Worm (Caenorhabditis elegans) whole organism, late embryonic: ENCODE results near the gene C27F2.6.

ENCODE experiments used
- C38D4.7 ChIP-seq: fragments of 200-800 bp; sonication (Bioruptor generic); optimal IDR thresholded peaks from 2 replicates; lab custom pipeline; 2018; ENCODE audit warnings: mild to moderate bottlenecking, missing genetic modification characterization, moderate library complexity, missing compliant biosample characterization
- K09A11.1 ChIP-seq: sonication (generic microtip); optimal IDR thresholded peaks from 2 replicates; lab custom pipeline; 2017; ENCODE audit warnings: antibody characterized with exemption, mild to moderate bottlenecking, missing genetic modification characterization, missing compliant biosample characterization; ENCODE audit not compliant: insufficient read depth
- ama-1 ChIP-seq: fragments of 150-350 bp; optimal IDR thresholded peaks from 2 replicates; lab custom pipeline; 2014
- ceh-2 ChIP-seq: sonication (generic microtip); optimal IDR thresholded peaks from 2 replicates; lab custom pipeline; 2016; ENCODE audit warnings: missing genotype, missing genetic modification characterization, missing compliant biosample characterization
- ceh-22 ChIP-seq: sonication (generic microtip); optimal IDR thresholded peaks from 2 replicates; lab custom pipeline; 2017; ENCODE audit warnings: missing biosample characterization, missing genetic modification characterization
- ceh-31 ChIP-seq: sonication (generic microtip); optimal IDR thresholded peaks from 2 replicates; lab custom pipeline; 2016; ENCODE audit warnings: missing genetic modification characterization, missing compliant biosample characterization
- lim-6 ChIP-seq: sonication (generic microtip); optimal IDR thresholded peaks from 2 replicates; lab custom pipeline; 2016; ENCODE audit warnings: missing genetic modification characterization, missing compliant biosample characterization
- npax-4 ChIP-seq: sonication (generic microtip); optimal IDR thresholded peaks from 2 replicates; lab custom pipeline; 2016; ENCODE audit warnings: missing genetic modification characterization, missing compliant biosample characterization
- pha-4 ChIP-seq: fragments of 150-350 bp; optimal IDR thresholded peaks from 2 replicates; lab custom pipeline; 2018; ENCODE audit warnings: missing biosample characterization, missing genetic modification reagents, missing genetic modification characterization
- ref-2 ChIP-seq: sonication (generic microtip); optimal IDR thresholded peaks from 2 replicates; lab custom pipeline; 2016; ENCODE audit warnings: missing genetic modification characterization, missing compliant biosample characterization
- unc-55 ChIP-seq: sonication (generic microtip); optimal IDR thresholded peaks from 2 replicates; lab custom pipeline; 2017; ENCODE audit warnings: missing biosample characterization, missing genetic modification reagents, missing genetic modification characterization

ce11 chrIII:5008730-5009129 is 28.5 kb upstream of the C27F2.6 start, which contains the start of gene R144.11:
- TF ChIP-seq unc-55, result no peak
- no peak for TF ChIP-seq ref-2
- TF ChIP-seq lim-6 (tag; lab: Kevin White, UChicago), result no peak
- no peak for TF ChIP-seq npax-4 (tag; lab: Kevin White, UChicago)
- no peak for TF ChIP-seq K09A11.1
- no peak for TF ChIP-seq ceh-31 (tag; lab: Kevin White, UChicago)
- no peak for TF ChIP-seq ceh-2
- TF ChIP-seq ama-1 (lab: Kevin White, UChicago), result no peak
- TF ChIP-seq pha-4 (tag; lab: Kevin White, UChicago), result no peak
- TF ChIP-seq ceh-22 (tag; lab: Kevin White, UChicago), result no peak
- no peak for TF ChIP-seq C38D4.7 (GFP tag; lab: Kevin White, UChicago)
